Worm (Caenorhabditis elegans) whole organism, midembryonic: ENCODE data around the gene fbxa-183.

ENCODE experiments used
- T22C8.4 ChIP-seq: fragments of 200-800 bp; sonication (Bioruptor generic); IDR thresholded peaks from 2 replicates; pipeline ENCODE4 v1.3.6; 2022; ENCODE audit warnings: missing genetic modification characterization, missing compliant biosample characterization
- cog-1 ChIP-seq: sonication (generic microtip); optimal IDR thresholded peaks from 2 replicates; lab custom pipeline; 2016; ENCODE audit warnings: missing genetic modification characterization, missing compliant biosample characterization
- flt-1 ChIP-seq: fragments of 200-800 bp; sonication (Bioruptor generic); IDR thresholded peaks from 2 replicates; pipeline ENCODE4 v1.3.6; 2022; ENCODE audit warnings: missing genetic modification characterization, missing compliant biosample characterization
- klf-2 ChIP-seq: fragments of 200-800 bp; sonication (Bioruptor generic); conservative IDR thresholded peaks from 2 replicates; pipeline ENCODE4 v1.3.6; 2022; ENCODE audit warnings: missing genetic modification reagents, missing genetic modification characterization, missing compliant biosample characterization
- med-1 ChIP-seq: sonication (generic microtip); optimal IDR thresholded peaks from 2 replicates; lab custom pipeline; 2017; ENCODE audit warnings: missing genetic modification characterization, mild to moderate bottlenecking, missing compliant biosample characterization, antibody characterized with exemption, missing genetic modification reagents; ENCODE audit not compliant: insufficient read depth
- ref-1 ChIP-seq: fragments of 200-800 bp; sonication (Bioruptor generic); conservative IDR thresholded peaks from 2 replicates; pipeline ENCODE4 v1.3.6; 2022; ENCODE audit warnings: missing genetic modification reagents, missing genetic modification characterization, missing compliant biosample characterization
- tab-1 ChIP-seq: fragments of 200-800 bp; sonication (Bioruptor generic); IDR thresholded peaks from 2 replicates; pipeline ENCODE4 v1.3.6; 2022; ENCODE audit warnings: missing genetic modification characterization, missing compliant biosample characterization
- ztf-23 ChIP-seq: fragments of 200-800 bp; sonication (Bioruptor generic); IDR thresholded peaks from 2 replicates; pipeline ENCODE4 v1.3.6; 2022; ENCODE audit warnings: missing genetic modification reagents, missing genetic modification characterization, missing compliant biosample characterization
- ztf-29 ChIP-seq: fragments of 200-800 bp; sonication (Bioruptor generic); IDR thresholded peaks from 2 replicates; pipeline ENCODE4 v1.3.6; 2022; ENCODE audit warnings: missing genetic modification reagents, missing genetic modification characterization, missing compliant biosample characterization

fbxa-183 gene

DNA sequence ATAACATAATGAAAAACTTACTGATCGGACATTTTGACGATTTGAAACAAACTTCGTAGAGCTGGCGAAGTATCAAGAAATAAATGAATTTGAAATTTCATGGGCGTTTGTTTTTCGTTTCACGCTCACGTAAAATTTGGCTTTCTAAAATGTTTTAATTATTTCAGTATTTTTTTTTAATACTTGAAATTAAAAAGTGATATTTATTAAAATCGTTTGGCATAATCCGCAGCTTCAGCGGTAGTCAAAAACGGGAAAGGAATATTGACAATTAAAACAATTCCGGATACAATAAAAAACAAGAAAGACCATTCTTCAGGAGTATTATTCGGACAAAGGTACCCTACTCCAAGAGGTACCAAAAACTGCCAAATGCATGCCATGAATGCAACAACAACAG lies at the start of gene fbxa-183:
fbxa-183 (minus strand) TSS at position 101 of the 400 bp plus-strand sequence.
- no peak for TF ChIP-seq klf-2 (GFP tag; lab: Robert Waterston, UW)
- no peak for TF ChIP-seq ref-1 (GFP tag; lab: Robert Waterston, UW)
- no peak for TF ChIP-seq ztf-23
- TF ChIP-seq ztf-29 (GFP tag; lab: Robert Waterston, UW) = no peak
- TF ChIP-seq tab-1 (GFP tag; lab: Robert Waterston, UW) = no peak
- no peak for TF ChIP-seq med-1 (GFP tag; lab: Kevin White, UChicago)
- no peak for TF ChIP-seq T22C8.4 (GFP tag; lab: Robert Waterston, UW)
- no peak for TF ChIP-seq flt-1 (GFP tag; lab: Robert Waterston, UW)
- no peak for TF ChIP-seq cog-1 (tag; lab: Kevin White, UChicago)

- TF ChIP-seq ztf-23 (no peak), flt-1 (GFP tag; lab: Robert Waterston, UW) (no peak), klf-2 (GFP tag; lab: Robert Waterston, UW) (no peak), med-1 (GFP tag; lab: Kevin White, UChicago) (no peak), tab-1 (GFP tag; lab: Robert Waterston, UW) (no peak), cog-1 (tag; lab: Kevin White, UChicago) (no peak), T22C8.4 (GFP tag; lab: Robert Waterston, UW) (no peak), ztf-29 (GFP tag; lab: Robert Waterston, UW) (no peak), ref-1 (GFP tag; lab: Robert Waterston, UW) (no peak)
Observed at ce11 chrV:5831253-5831652, 48.7 kb upstream of the fbxa-183 start.

ce11 chrV:5826592-5826991 lies 44.0 kb upstream of the fbxa-183 start, which contains the start of gene let-418:
TSS of gene let-418 (plus strand) at chrV:5826833.
- TF ChIP-seq ztf-23 (no peak), ref-1 (GFP tag; lab: Robert Waterston, UW) (no peak), klf-2 (GFP tag; lab: Robert Waterston, UW) (no peak), tab-1 (GFP tag; lab: Robert Waterston, UW) (no peak), T22C8.4 (GFP tag; lab: Robert Waterston, UW) (no peak), flt-1 (GFP tag; lab: Robert Waterston, UW) (no peak), med-1 (GFP tag; lab: Kevin White, UChicago) (no peak), cog-1 (tag; lab: Kevin White, UChicago) (no peak), ztf-29 (GFP tag; lab: Robert Waterston, UW) (no peak)

DNA sequence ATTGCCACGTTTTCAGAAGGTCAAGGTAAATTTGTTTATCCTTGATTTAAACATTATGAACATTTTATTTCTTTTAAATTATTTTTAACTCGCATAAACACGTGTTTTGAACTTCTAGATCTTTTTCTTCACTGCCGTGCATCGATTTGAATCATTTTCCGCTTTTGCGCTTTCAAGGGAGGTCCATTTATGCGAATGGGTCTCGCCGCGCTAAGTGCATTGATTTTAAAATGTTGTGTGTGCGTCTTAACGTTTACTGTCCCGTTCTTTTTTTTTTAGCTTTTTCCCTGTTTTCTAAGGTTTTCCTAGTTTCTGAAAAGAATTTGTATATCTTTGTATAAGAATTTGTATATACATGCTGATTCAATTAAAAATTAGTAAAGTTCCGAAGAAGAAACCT lies 42.9 kb upstream of the fbxa-183 start:
- TF ChIP-seq ztf-29 (GFP tag; lab: Robert Waterston, UW) (no peak), tab-1 (GFP tag; lab: Robert Waterston, UW) (no peak), flt-1 (GFP tag; lab: Robert Waterston, UW) (no peak), ztf-23 (no peak), med-1 (GFP tag; lab: Kevin White, UChicago) (no peak), ref-1 (GFP tag; lab: Robert Waterston, UW) (no peak), T22C8.4 (GFP tag; lab: Robert Waterston, UW) (no peak), klf-2 (GFP tag; lab: Robert Waterston, UW) (no peak), cog-1 (tag; lab: Kevin White, UChicago) (no peak)

- no peak for TF ChIP-seq cog-1 (tag; lab: Kevin White, UChicago)
- TF ChIP-seq ztf-23 = no peak
- no peak for TF ChIP-seq klf-2 (GFP tag; lab: Robert Waterston, UW)
- TF ChIP-seq flt-1 (GFP tag; lab: Robert Waterston, UW) = no peak
- TF ChIP-seq tab-1 (GFP tag; lab: Robert Waterston, UW) = no peak
- no peak for TF ChIP-seq med-1 (GFP tag; lab: Kevin White, UChicago)
- TF ChIP-seq ref-1 (GFP tag; lab: Robert Waterston, UW) = no peak
- TF ChIP-seq T22C8.4 (GFP tag; lab: Robert Waterston, UW) = no peak
- no peak for TF ChIP-seq ztf-29 (GFP tag; lab: Robert Waterston, UW)
Observed at ce11 chrV:5822968-5823367, 40.4 kb upstream of the fbxa-183 start.

DNA sequence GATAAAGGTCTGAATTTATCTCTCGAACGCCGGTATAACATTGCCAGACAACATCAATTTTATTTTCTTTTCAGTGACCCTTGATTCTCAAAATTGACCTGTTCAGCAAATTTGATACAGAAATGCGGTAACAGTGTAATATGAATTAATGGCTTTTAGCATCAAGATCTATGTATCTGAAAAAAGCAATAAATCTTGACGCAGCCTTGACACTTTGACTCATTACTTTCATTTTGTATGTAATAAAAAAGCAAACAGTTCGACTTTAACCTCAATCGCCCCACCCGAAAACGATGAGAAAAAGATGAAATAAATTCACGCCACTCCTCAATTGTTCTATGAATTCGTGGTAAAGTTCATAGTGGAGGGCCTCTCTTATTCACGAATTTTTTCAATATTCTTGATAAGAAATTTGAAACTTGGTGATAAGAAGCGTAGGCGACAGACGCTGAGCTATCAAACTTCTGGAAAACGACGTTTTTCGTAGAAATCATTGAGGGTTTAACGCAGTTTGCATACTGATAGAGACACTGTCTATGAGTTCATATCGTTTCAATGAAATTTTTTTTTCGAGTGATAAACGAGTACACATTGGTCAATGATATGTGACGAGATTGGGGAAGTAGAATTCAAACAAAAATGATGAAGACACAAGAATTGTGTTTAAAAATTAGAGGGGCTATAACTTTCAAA lies 39.0 kb upstream of the fbxa-183 start:
- TF ChIP-seq klf-2 (GFP tag; lab: Robert Waterston, UW) = no peak

DNA sequence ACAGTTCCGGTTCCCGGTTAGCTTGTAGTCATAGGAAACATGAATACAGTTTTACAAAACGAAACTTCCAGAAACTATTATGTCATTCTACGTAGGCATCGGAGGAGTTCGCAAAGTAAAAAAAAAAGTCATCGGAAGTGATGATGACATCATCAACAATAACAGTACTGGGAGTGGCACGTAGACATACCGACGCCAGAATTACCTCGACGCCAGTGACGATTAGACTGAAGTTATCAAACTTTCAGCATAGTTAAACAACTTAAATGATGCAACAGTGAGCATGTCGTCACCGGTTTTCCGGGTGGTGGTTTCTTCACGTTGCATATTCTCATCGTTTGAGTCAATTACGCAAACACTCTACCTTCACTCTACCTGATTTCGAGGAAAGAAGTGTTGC lies 37.8 kb upstream of the fbxa-183 start:
- TF ChIP-seq ztf-23 (no peak), T22C8.4 (GFP tag; lab: Robert Waterston, UW) (no peak)

ce11 chrV:5819903-5820302 lies 37.3 kb upstream of the fbxa-183 start:
- TF ChIP-seq flt-1 (GFP tag; lab: Robert Waterston, UW) = no peak
- no peak for TF ChIP-seq ztf-29 (GFP tag; lab: Robert Waterston, UW)
- TF ChIP-seq ztf-23 = no peak
- no peak for TF ChIP-seq T22C8.4 (GFP tag; lab: Robert Waterston, UW)
- TF ChIP-seq klf-2 (GFP tag; lab: Robert Waterston, UW) = no peak
- TF ChIP-seq cog-1 (tag; lab: Kevin White, UChicago) = no peak
- no peak for TF ChIP-seq ref-1 (GFP tag; lab: Robert Waterston, UW)
- no peak for TF ChIP-seq med-1 (GFP tag; lab: Kevin White, UChicago)
- no peak for TF ChIP-seq tab-1 (GFP tag; lab: Robert Waterston, UW)

DNA sequence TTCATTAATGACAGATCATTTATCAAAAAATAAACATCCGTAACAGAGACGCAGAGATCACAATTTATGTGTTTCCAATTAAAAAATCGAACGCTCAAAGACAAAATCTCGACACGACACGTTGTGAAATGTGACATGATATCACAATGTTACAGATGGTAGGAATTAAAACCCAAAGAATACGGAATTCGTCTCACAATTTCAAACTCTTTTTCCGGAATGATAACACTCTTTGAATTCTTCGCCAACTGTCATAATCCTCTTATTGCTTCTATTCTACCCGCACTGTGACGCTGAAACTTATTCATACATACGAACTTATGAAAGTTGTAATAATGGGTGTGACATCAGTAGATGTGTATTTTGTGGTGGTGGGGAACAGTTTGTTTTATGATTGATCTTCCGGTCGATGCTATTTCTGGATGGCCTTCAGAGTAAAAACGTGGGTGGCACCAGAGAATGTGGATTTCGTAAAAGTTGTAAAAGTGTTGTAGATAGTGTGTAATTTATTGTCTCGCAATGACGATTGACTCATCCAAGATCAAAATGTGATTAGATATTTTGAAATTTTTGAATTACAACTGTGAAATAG lies 34.0 kb upstream of the fbxa-183 start:
- no peak for TF ChIP-seq ztf-29 (GFP tag; lab: Robert Waterston, UW)
- TF ChIP-seq tab-1 (GFP tag; lab: Robert Waterston, UW) = no peak
- no peak for TF ChIP-seq flt-1 (GFP tag; lab: Robert Waterston, UW)
- no peak for TF ChIP-seq T22C8.4 (GFP tag; lab: Robert Waterston, UW)
